Fruit fly (Drosophila melanogaster) whole organism, embryonic: ENCODE measurements around the gene CG6656.

Source experiments
- B-H2 ChIP-seq: fragments of 200-800 bp; sonication (Bioruptor generic); optimal IDR thresholded peaks from 2 replicates; lab custom pipeline; 2018; ENCODE audit warnings: missing biosample characterization, mild to moderate bottlenecking, missing genetic modification characterization
- BtbVII ChIP-seq: fragments of 200-800 bp; sonication (Bioruptor generic); optimal IDR thresholded peaks from 3 replicates; lab custom pipeline; 2017; ENCODE audit warnings: missing biosample characterization, mild to moderate bottlenecking, missing genetic modification characterization
- C15 ChIP-seq: fragments of 200-800 bp; sonication (Bioruptor generic); IDR thresholded peaks from 3 replicates; pipeline ENCODE4 v1.3.6; 2022; ENCODE audit warnings: missing biosample characterization, missing genetic modification characterization
- CG10431 ChIP-seq: fragments of 200-800 bp; sonication (Bioruptor generic); optimal IDR thresholded peaks from 3 replicates; lab custom pipeline; 2018; ENCODE audit warnings: missing biosample characterization, mild to moderate bottlenecking, missing genetic modification characterization
- CG10959 ChIP-seq: fragments of 200-800 bp; sonication (Bioruptor generic); IDR thresholded peaks from 2 replicates; pipeline ENCODE4 v1.3.6; 2022; ENCODE audit warnings: missing biosample characterization, missing genetic modification characterization
- CG11085 ChIP-seq: fragments of 200-800 bp; sonication (Bioruptor generic); IDR thresholded peaks from 2 replicates; pipeline ENCODE4 v1.3.6; 2022; ENCODE audit warnings: missing biosample characterization, missing genetic modification characterization
- CG11093 ChIP-seq: fragments of 200-800 bp; sonication (Bioruptor generic); IDR thresholded peaks from 3 replicates; pipeline ENCODE4 v1.3.6; 2022; ENCODE audit warnings: missing biosample characterization, missing genetic modification characterization
- CG11696 ChIP-seq: fragments of 200-800 bp; sonication (Bioruptor generic); IDR thresholded peaks from 2 replicates; pipeline ENCODE4 v1.3.6; 2022; ENCODE audit warnings: missing biosample characterization, missing genetic modification characterization
- CG14860 ChIP-seq: fragments of 200-800 bp; sonication (Bioruptor generic); IDR thresholded peaks from 3 replicates; pipeline ENCODE4 v1.3.6; 2022; ENCODE audit warnings: missing biosample characterization, missing genetic modification characterization; ENCODE audit not compliant: partially characterized antibody
- CG16863 ChIP-seq: fragments of 200-800 bp; sonication (Bioruptor generic); optimal IDR thresholded peaks from 3 replicates; lab custom pipeline; 2016; ENCODE audit warnings: missing biosample characterization, missing genetic modification characterization
- CG17361 ChIP-seq: fragments of 200-800 bp; sonication (Bioruptor generic); IDR thresholded peaks from 3 replicates; pipeline ENCODE4 v1.3.6; 2022; ENCODE audit warnings: missing biosample characterization, missing genetic modification characterization
- CG18764 ChIP-seq: fragments of 200-800 bp; sonication (Bioruptor generic); optimal IDR thresholded peaks from 3 replicates; lab custom pipeline; 2016; ENCODE audit warnings: missing biosample characterization, missing genetic modification characterization
- CG31388 ChIP-seq: fragments of 200-800 bp; sonication (Bioruptor generic); optimal IDR thresholded peaks from 2 replicates; lab custom pipeline; 2016; ENCODE audit warnings: missing biosample characterization, missing genetic modification characterization
- CG3281 ChIP-seq: fragments of 200-800 bp; sonication (Bioruptor generic); optimal IDR thresholded peaks from 3 replicates; lab custom pipeline; 2017; ENCODE audit warnings: missing biosample characterization, mild to moderate bottlenecking, missing genetic modification characterization
- CG3407 ChIP-seq: fragments of 200-800 bp; sonication (Bioruptor generic); optimal IDR thresholded peaks from 2 replicates; lab custom pipeline; 2018; ENCODE audit warnings: missing biosample characterization, mild to moderate bottlenecking, missing genetic modification characterization
- CG3838 ChIP-seq: fragments of 200-800 bp; sonication (Bioruptor generic); optimal IDR thresholded peaks from 3 replicates; lab custom pipeline; 2016; ENCODE audit warnings: missing biosample characterization, missing genetic modification characterization
- CG4360 ChIP-seq: fragments of 200-800 bp; sonication (Bioruptor generic); IDR thresholded peaks from 2 replicates; pipeline ENCODE4 v1.3.6; 2022; ENCODE audit warnings: missing biosample characterization, missing genetic modification characterization
- CG5953 ChIP-seq: fragments of 200-800 bp; sonication (Bioruptor generic); IDR thresholded peaks from 2 replicates; pipeline ENCODE4 v1.3.6; 2022; ENCODE audit warnings: missing biosample characterization, missing genetic modification characterization
- CG7745 ChIP-seq: fragments of 200-800 bp; sonication (Bioruptor generic); optimal IDR thresholded peaks from 2 replicates; lab custom pipeline; 2018; ENCODE audit warnings: missing biosample characterization, mild to moderate bottlenecking, missing genetic modification characterization, moderate library complexity
- CG8924 ChIP-seq: fragments of 200-800 bp; optimal IDR thresholded peaks from 3 replicates; lab custom pipeline; 2019; ENCODE audit warnings: missing biosample characterization, mild to moderate bottlenecking, missing genetic modification characterization, moderate library complexity
- CG9876 ChIP-seq: fragments of 200-800 bp; sonication (Bioruptor generic); optimal IDR thresholded peaks from 2 replicates; lab custom pipeline; 2016; ENCODE audit warnings: missing biosample characterization, missing genetic modification characterization
- CTCF ChIP-seq: fragments of 200-800 bp; sonication (Bioruptor generic); optimal IDR thresholded peaks from 2 replicates; lab custom pipeline; 2017; ENCODE audit warnings: missing biosample characterization, mild to moderate bottlenecking, missing genetic modification characterization, moderate library complexity
- Chrac-16 ChIP-seq: fragments of 200-800 bp; sonication (Bioruptor generic); optimal IDR thresholded peaks from 3 replicates; lab custom pipeline; 2016; ENCODE audit warnings: missing biosample characterization, missing genetic modification characterization
- Deaf1 ChIP-seq: fragments of 200-800 bp; optimal IDR thresholded peaks from 3 replicates; lab custom pipeline; 2019; ENCODE audit warnings: missing biosample characterization, mild to moderate bottlenecking, missing genetic modification characterization, moderate library complexity
- Doc2 ChIP-seq: fragments of 200-800 bp; sonication (Bioruptor generic); IDR thresholded peaks from 2 replicates; pipeline ENCODE4 v1.3.6; 2022; ENCODE audit warnings: missing biosample characterization, missing genetic modification characterization
- Doc3 ChIP-seq: fragments of 200-800 bp; sonication (Bioruptor generic); IDR thresholded peaks from 3 replicates; pipeline ENCODE4 v1.3.6; 2022; ENCODE audit warnings: missing biosample characterization, missing genetic modification characterization; ENCODE audit not compliant: partially characterized antibody
- Dref ChIP-seq: fragments of 200-800 bp; sonication (Bioruptor generic); IDR thresholded peaks from 2 replicates; pipeline ENCODE4 v1.3.6; 2022; ENCODE audit warnings: missing biosample characterization, missing genetic modification characterization
- Hey ChIP-seq: fragments of 200-800 bp; sonication (Bioruptor generic); optimal IDR thresholded peaks from 3 replicates; lab custom pipeline; 2018; ENCODE audit warnings: missing biosample characterization, mild to moderate bottlenecking, missing genetic modification characterization
- Hr39 ChIP-seq: fragments of >200 bp; optimal IDR thresholded peaks from 2 replicates; lab custom pipeline; 2017
- Meics ChIP-seq: fragments of 200-800 bp; sonication (Bioruptor generic); optimal IDR thresholded peaks from 2 replicates; lab custom pipeline; 2017; ENCODE audit warnings: missing biosample characterization, mild to moderate bottlenecking, missing genetic modification characterization
- NFAT ChIP-seq: fragments of 200-800 bp; sonication (Bioruptor generic); IDR thresholded peaks from 2 replicates; pipeline ENCODE4 v1.3.6; 2022; ENCODE audit warnings: missing biosample characterization, missing genetic modification characterization
- NfI ChIP-seq: fragments of 200-800 bp; sonication (Bioruptor generic); optimal IDR thresholded peaks from 3 replicates; lab custom pipeline; 2018; ENCODE audit warnings: missing biosample characterization, mild to moderate bottlenecking, missing genetic modification characterization, moderate library complexity
- Six4 ChIP-seq: fragments of 200-800 bp; sonication (Bioruptor generic); optimal IDR thresholded peaks from 2 replicates; lab custom pipeline; 2016; ENCODE audit warnings: missing biosample characterization, missing genetic modification characterization
- dan ChIP-seq: fragments of 200-800 bp; sonication (Bioruptor generic); IDR thresholded peaks from 2 replicates; pipeline ENCODE4 v1.3.6; 2022; ENCODE audit warnings: missing biosample characterization, missing genetic modification characterization
- dysf ChIP-seq: fragments of 200-800 bp; sonication (Bioruptor generic); IDR thresholded peaks from 3 replicates; pipeline ENCODE4 v1.3.6; 2022; ENCODE audit warnings: missing biosample characterization, missing genetic modification characterization
- emc ChIP-seq: fragments of 200-800 bp; sonication (Bioruptor generic); optimal IDR thresholded peaks from 2 replicates; lab custom pipeline; 2016; ENCODE audit warnings: missing biosample characterization, missing genetic modification characterization
- ems ChIP-seq: fragments of 200-800 bp; sonication (Bioruptor generic); optimal IDR thresholded peaks from 3 replicates; lab custom pipeline; 2016; ENCODE audit warnings: missing biosample characterization, missing genetic modification characterization
- esg ChIP-seq: fragments of 200-800 bp; sonication (Bioruptor generic); conservative IDR thresholded peaks from 2 replicates; pipeline ENCODE4 v1.3.6; 2022; ENCODE audit warnings: missing biosample characterization, missing genetic modification characterization
- ewg ChIP-seq: fragments of 200-800 bp; sonication (Bioruptor generic); optimal IDR thresholded peaks from 3 replicates; lab custom pipeline; 2017; ENCODE audit warnings: mild to moderate bottlenecking, missing biosample characterization, missing genetic modification reagents, missing genetic modification characterization
- grau ChIP-seq: fragments of 200-800 bp; optimal IDR thresholded peaks from 3 replicates; lab custom pipeline; 2019; ENCODE audit warnings: missing biosample characterization, mild to moderate bottlenecking, missing genetic modification characterization, moderate library complexity
- insv ChIP-seq, 2 experiments: fragments of 200-800 bp; sonication (Bioruptor generic); optimal IDR thresholded peaks; 3 replicates each; lab custom pipeline; 2016 to 2018; ENCODE audit warnings: missing biosample characterization in 2 of 2, missing genetic modification characterization in 2 of 2
- kay ChIP-seq: fragments of 200-800 bp; sonication (Bioruptor generic); optimal IDR thresholded peaks from 2 replicates; lab custom pipeline; 2016; ENCODE audit warnings: missing biosample characterization, missing genetic modification characterization
- nom ChIP-seq: fragments of 200-800 bp; sonication (Bioruptor generic); optimal IDR thresholded peaks from 2 replicates; lab custom pipeline; 2017; ENCODE audit warnings: missing biosample characterization, missing genetic modification characterization, mild to moderate bottlenecking, moderate library complexity, missing genetic modification reagents
- onecut ChIP-seq: fragments of 200-800 bp; sonication (Bioruptor generic); IDR thresholded peaks from 2 replicates; pipeline ENCODE4 v1.3.6; 2022; ENCODE audit warnings: missing biosample characterization, missing genetic modification characterization
- prd ChIP-seq, 3 experiments: fragments of >200 bp in 2 of 3; fragments of 200-800 bp in 1 of 3; sonication (Bioruptor generic) in 1 of 3; optimal IDR thresholded peaks in 2 of 3; IDR thresholded peaks in 1 of 3; 2 replicates in 2 of 3; 3 replicates in 1 of 3; pipeline versions ENCODE4 v1.3.6 to Lab custom; 2017 to 2022; ENCODE audit warnings: missing biosample characterization in 1 of 3, missing genetic modification characterization in 1 of 3
- run ChIP-seq: fragments of 200-800 bp; sonication (Bioruptor generic); optimal IDR thresholded peaks from 3 replicates; lab custom pipeline; 2018; ENCODE audit warnings: missing biosample characterization, mild to moderate bottlenecking, missing genetic modification characterization
- sens ChIP-seq: fragments of 200-800 bp; sonication (Bioruptor generic); peaks from one replicate; lab custom pipeline; 2016; ENCODE audit warnings: missing biosample characterization, missing genetic modification characterization
- seq ChIP-seq: fragments of 200-800 bp; sonication (Bioruptor generic); IDR thresholded peaks from 2 replicates; pipeline ENCODE4 v1.3.6; 2022; ENCODE audit warnings: missing biosample characterization, missing genetic modification characterization
- sim ChIP-seq: fragments of 200-800 bp; sonication (Bioruptor generic); IDR thresholded peaks from 2 replicates; pipeline ENCODE4 v1.3.6; 2022; ENCODE audit warnings: missing biosample characterization, missing genetic modification characterization
- trh ChIP-seq: fragments of 200-800 bp; sonication (Bioruptor generic); optimal IDR thresholded peaks from 2 replicates; lab custom pipeline; 2016; ENCODE audit warnings: missing biosample characterization, missing genetic modification characterization
- zf30C ChIP-seq: fragments of 200-800 bp; sonication (Bioruptor generic); optimal IDR thresholded peaks from 3 replicates; lab custom pipeline; 2018; ENCODE audit warnings: missing biosample characterization, mild to moderate bottlenecking, missing genetic modification characterization

CG6656 gene

DNA sequence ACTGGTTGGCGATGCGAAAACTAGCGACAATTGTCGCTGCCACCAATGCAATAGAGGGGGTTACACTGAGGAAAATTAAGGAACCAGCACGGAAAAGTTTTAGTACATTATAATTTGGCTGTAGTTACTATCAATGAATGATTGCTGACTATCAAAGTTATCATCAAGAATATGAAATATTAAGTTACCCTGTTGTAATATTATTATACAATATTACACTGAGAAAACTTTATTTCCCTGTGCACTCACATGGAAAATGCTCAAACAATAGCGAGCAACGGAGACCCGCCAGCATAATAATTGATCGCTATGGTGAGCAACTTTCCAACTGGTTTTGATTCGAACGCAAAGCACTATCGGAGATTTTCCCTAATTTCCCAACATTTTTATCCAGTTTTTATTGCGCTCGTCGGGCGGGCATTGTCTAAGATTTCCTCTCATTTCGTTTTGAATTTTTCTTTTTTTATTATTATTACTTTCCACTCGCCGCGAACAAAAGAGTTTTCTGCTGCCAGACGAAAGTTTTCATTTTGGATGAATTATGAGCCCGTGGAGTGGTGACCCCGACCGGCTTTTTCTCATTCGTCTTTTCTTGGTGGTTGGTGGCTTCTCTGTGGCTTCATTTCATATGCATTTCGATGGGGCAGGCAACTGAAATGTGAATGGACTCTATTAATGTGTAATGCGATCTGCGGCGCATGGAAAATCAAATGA, 12.8 kb upstream of the CG6656 start (continued):
- TF ChIP-seq Dref (GFP tag; lab: Robert Waterston, UW) (no peak), insv (GFP tag; optimal IDR thresholded peaks at IDR 0.05; lab: Kevin White, UChicago) (peak in 1 of 2 experiments; percentile 2), kay (GFP tag; lab: Kevin White, UChicago) (peak; percentile 41), Hey (no peak), C15 (GFP tag; lab: Robert Waterston, UW) (no peak), zf30C (peak; percentile 78), Doc2 (GFP tag; lab: Robert Waterston, UW) (no peak), CG5953 (GFP tag; lab: Robert Waterston, UW) (peak; percentile 87), CG8924 (peak; percentile 84), CG18764 (GFP tag; lab: Kevin White, UChicago) (peak; percentile 42), CG3838 (GFP tag; lab: Kevin White, UChicago) (no peak), CG11085 (GFP tag; lab: Robert Waterston, UW) (no peak), CG11093 (GFP tag; lab: Robert Waterston, UW) (no peak), dysf (GFP tag; lab: Robert Waterston, UW) (peak; percentile 50; the same call in 1 of the 3 replicates), CG7745 (tag; lab: Kevin White, UChicago) (no peak), seq (GFP tag; lab: Robert Waterston, UW) (peak; percentile 46; the same call in 1 of the 2 replicates), grau (tag; lab: Kevin White, UChicago) (peak; percentile 83), sens (GFP tag; lab: Kevin White, UChicago) (peak; percentile 95), sim (GFP tag; lab: Robert Waterston, UW) (peak; percentile 59; the same call in 1 of the 2 replicates), Hr39 (no peak), CG14860 (no peak), CG11696 (0 out of 2 replicates have a peak, but pooled peaks have one; percentile 19), CG10431 (GFP tag; lab: Kevin White, UChicago) (peak; percentile 88), BtbVII (no peak), ems (GFP tag; lab: Kevin White, UChicago) (no peak), esg (GFP tag; lab: Robert Waterston, UW) (peak; percentile 65), trh (peak; percentile 25), CG3407 (peak; percentile 88), run (tag; lab: Kevin White, UChicago) (peak; percentile 83), Six4 (GFP tag; lab: Kevin White, UChicago) (peak; percentile 51), emc (GFP tag; lab: Kevin White, UChicago) (no peak), CG9876 (GFP tag; lab: Kevin White, UChicago) (no peak), Deaf1 (tag; lab: Kevin White, UChicago) (peak; percentile 15), prd (optimal IDR thresholded peaks at IDR 0.05; lab: Kevin White, UChicago) (no peak), prd (GFP tag; IDR thresholded peaks at IDR 0.05; lab: Robert Waterston, UW) (peak; percentile 77), CG17361 (GFP tag; lab: Robert Waterston, UW) (peak; percentile 90), NFAT (GFP tag; lab: Robert Waterston, UW) (no peak), CG4360 (GFP tag; lab: Robert Waterston, UW) (no peak; the same call in 1 of the 2 replicates), NfI (GFP tag; lab: Kevin White, UChicago) (peak; percentile 52), CTCF (peak; percentile 19), CG31388 (GFP tag; lab: Kevin White, UChicago) (no peak), Doc3 (GFP tag; lab: Robert Waterston, UW) (no peak), nom (GFP tag; lab: Kevin White, UChicago) (no peak), Meics (GFP tag; lab: Kevin White, UChicago) (peak; percentile 4), dan (GFP tag; lab: Robert Waterston, UW) (no peak), ewg (GFP tag; lab: Kevin White, UChicago) (peak; percentile 86), Chrac-16 (GFP tag; lab: Kevin White, UChicago) (peak; percentile 72), onecut (GFP tag; lab: Robert Waterston, UW) (peak; percentile 57), CG16863 (peak; percentile 26), B-H2 (GFP tag; lab: Kevin White, UChicago) (no peak), CG10959 (GFP tag; lab: Robert Waterston, UW) (peak; percentile 54), CG3281 (GFP tag; lab: Kevin White, UChicago) (peak; percentile 4)
